Worm (Caenorhabditis elegans): ENCODE data around the gene srd-55.
A peak's percentile ranks its signal among the peaks of the same experiment; 100 is the strongest.

srd-55 gene

DNA sequence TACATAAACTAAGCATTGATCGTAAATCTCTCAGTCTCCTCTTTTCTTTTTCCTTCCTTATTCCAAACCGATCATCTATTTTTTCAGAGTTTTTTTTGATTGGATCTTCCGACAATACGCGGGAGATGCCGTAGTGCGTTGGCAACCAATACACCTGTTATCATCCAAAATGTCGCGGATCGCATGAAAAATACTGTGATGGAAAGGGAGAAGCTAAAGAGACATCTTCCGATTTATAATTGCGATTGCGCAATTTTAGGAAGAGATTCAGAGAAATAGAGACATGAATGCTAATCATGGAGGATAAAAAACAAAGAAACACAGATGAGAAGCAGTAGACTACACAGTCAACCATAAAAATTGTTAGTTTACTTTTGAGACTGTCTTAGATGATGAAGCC, 1.9 kb upstream of the srd-55 start:
- TF ChIP-seq elt-2 (tag; optimal IDR thresholded peaks at IDR 0.05) (no peak), mml-1 (tag; optimal IDR thresholded peaks at IDR 0.05) (no peak), nfya-1 (tag; optimal IDR thresholded peaks at IDR 0.05; ENCODE audit: insufficient read depth) (no peak), zag-1 (tag; optimal IDR thresholded peaks at IDR 0.05) (no peak), lin-15B (tag; optimal IDR thresholded peaks at IDR 0.05) (no peak), unc-62 (GFP tag; optimal IDR thresholded peaks at IDR 0.05) (no peak), ceh-82 (tag; optimal IDR thresholded peaks at IDR 0.05) (no peak), elt-3 (tag; optimal IDR thresholded peaks at IDR 0.05) (no peak), nhr-25 (tag; optimal IDR thresholded peaks at IDR 0.05) (no peak), hmg-11 (tag; optimal IDR thresholded peaks at IDR 0.05) (no peak), unc-39 (tag; optimal IDR thresholded peaks at IDR 0.05) (no peak), daf-12 (tag; optimal IDR thresholded peaks at IDR 0.05) (no peak), ZK546.5 (tag; optimal IDR thresholded peaks at IDR 0.05) (no peak), snpc-4 (tag; optimal IDR thresholded peaks at IDR 0.05) (no peak), nhr-11 (tag; optimal IDR thresholded peaks at IDR 0.05) (no peak), pqm-1 (tag; optimal IDR thresholded peaks at IDR 0.05) (no peak), egl-27 (tag; optimal IDR thresholded peaks at IDR 0.05) (no peak), nhr-237 (tag; optimal IDR thresholded peaks at IDR 0.05) (no peak)

DNA sequence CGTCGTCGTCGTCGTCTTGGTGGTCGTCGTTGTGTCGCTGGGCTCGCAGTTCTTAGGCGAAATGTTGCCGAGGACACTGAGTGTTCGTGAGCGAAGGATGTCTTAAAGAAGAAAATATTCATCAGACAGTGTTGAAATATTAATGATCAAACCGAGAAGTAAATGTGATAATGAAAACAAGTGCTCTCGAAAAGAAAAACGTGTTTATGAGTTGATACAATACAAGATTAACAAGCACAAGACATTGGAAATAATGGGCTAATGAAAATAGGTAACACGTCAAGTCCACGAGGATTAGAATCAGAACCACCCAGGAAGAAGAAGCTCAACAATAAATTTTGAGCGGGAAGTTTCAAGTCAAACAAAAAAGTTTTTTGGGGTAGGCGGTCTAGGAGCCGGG, 3.6 kb downstream of the srd-55 start, which contains the start of gene K02A2.5:
K02A2.5 (minus strand) TSS at position 101 of the 400 bp plus-strand sequence.
- no peak for TF ChIP-seq elt-2 (tag; optimal IDR thresholded peaks at IDR 0.05)
- TF ChIP-seq lsy-12 (tag; optimal IDR thresholded peaks at IDR 0.05): no peak
- no peak for TF ChIP-seq aly-2 (tag; optimal IDR thresholded peaks at IDR 0.05)
- no peak for TF ChIP-seq tbx-2 (tag; optimal IDR thresholded peaks at IDR 0.05)
- TF ChIP-seq ceh-9 (tag; optimal IDR thresholded peaks at IDR 0.05): no peak
- no peak for TF ChIP-seq jun-1 (tag; optimal IDR thresholded peaks at IDR 0.05)
- no peak for TF ChIP-seq nhr-76 (tag; optimal IDR thresholded peaks at IDR 0.05)
- no peak for TF ChIP-seq nhr-67 (tag; optimal IDR thresholded peaks at IDR 0.05)
- TF ChIP-seq pha-4 (tag; optimal IDR thresholded peaks at IDR 0.05): no peak
- no peak for TF ChIP-seq nhr-23 (tag; optimal IDR thresholded peaks at IDR 0.05)
- no peak for TF ChIP-seq elt-1 (tag; optimal IDR thresholded peaks at IDR 0.05)
- TF ChIP-seq eor-1 (tag; optimal IDR thresholded peaks at IDR 0.05): no peak
- no peak for TF ChIP-seq mml-1 (tag; optimal IDR thresholded peaks at IDR 0.05)
- no peak for TF ChIP-seq ceh-16 (tag; optimal IDR thresholded peaks at IDR 0.05)
- TF ChIP-seq zag-1 (tag; optimal IDR thresholded peaks at IDR 0.05): no peak
- no peak for TF ChIP-seq ama-1 (optimal IDR thresholded peaks at IDR 0.05)
- no peak for TF ChIP-seq nfya-1 (tag; optimal IDR thresholded peaks at IDR 0.05; ENCODE audit: insufficient read depth)
- TF ChIP-seq egl-5 (tag; optimal IDR thresholded peaks at IDR 0.05): no peak
- TF ChIP-seq nhr-237 (tag; optimal IDR thresholded peaks at IDR 0.05): no peak

DNA sequence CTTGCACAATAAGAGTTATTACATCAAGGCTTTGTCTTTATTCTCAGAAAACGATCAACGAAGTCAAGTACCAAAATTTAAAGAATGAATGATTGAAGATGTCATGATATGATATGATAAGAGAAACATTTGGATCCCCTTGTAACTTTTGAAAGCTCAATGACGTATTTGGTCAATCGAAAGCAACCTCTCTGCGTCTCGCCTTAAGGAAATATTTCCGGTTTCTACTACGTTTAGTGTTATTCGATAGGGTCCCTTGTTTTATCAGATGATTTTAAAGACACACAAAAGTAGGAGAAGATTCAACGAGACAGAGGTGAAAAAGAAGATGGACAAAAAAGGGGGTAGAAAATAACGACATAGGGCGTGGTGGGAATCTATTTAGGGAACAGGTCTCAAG, 5.0 kb downstream of the srd-55 start:
- peak; percentile 31 for TF ChIP-seq nhr-23 (tag; optimal IDR thresholded peaks at IDR 0.05)
- peak; percentile 43 for TF ChIP-seq nhr-25 (tag; optimal IDR thresholded peaks at IDR 0.05)
- TF ChIP-seq unc-62 (GFP tag; optimal IDR thresholded peaks at IDR 0.05): no peak
- TF ChIP-seq nhr-43 (tag; optimal IDR thresholded peaks at IDR 0.05; ENCODE audit: poor library complexity, severe bottlenecking): peak; percentile 44
- peak in 2 of 3 experiments; percentile 57 to 83 for TF ChIP-seq elt-3 (tag; optimal IDR thresholded peaks at IDR 0.05)
- no peak for TF ChIP-seq ceh-16 (tag; optimal IDR thresholded peaks at IDR 0.05)

DNA sequence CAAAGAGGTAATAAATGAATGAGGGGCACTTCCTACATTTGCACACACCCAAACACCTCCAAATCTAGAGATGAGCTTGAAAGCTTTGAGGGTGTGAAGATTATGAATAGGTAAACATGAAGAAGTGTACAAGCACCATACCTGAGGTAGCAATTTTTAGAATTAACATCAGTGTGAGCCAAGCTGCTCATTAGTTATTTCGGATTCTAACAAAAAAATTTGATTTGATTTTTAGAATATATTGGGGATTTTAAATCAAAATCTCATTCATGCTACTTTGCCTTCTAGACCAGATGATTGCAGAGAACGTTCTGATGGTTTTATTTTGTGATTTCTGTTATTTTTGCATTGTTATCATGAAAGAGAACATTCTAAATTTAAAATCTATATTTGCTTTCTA, 5.5 kb downstream of the srd-55 start:
- TF ChIP-seq aly-2 (tag; optimal IDR thresholded peaks at IDR 0.05) (no peak), nhr-237 (tag; optimal IDR thresholded peaks at IDR 0.05) (no peak)

ce11 chrII:7419563-7419962, 11.3 kb downstream of the srd-55 start:
- TF ChIP-seq nhr-77 (tag; optimal IDR thresholded peaks at IDR 0.05): no peak
- TF ChIP-seq nhr-28 (tag; optimal IDR thresholded peaks at IDR 0.05): no peak
- TF ChIP-seq lin-39 (tag; optimal IDR thresholded peaks at IDR 0.05): peak; percentile 27
- no peak for TF ChIP-seq egl-5 (tag; optimal IDR thresholded peaks at IDR 0.05)

Measured in whole organism, L3 larva.